Fruit fly (Drosophila melanogaster) whole organism: Measurements from ENCODE around the gene mthl14.

Experiments used
- Dll ChIP-seq: fragments of >200 bp; optimal IDR thresholded peaks from 2 replicates; lab custom pipeline; 2017
- pan ChIP-seq: fragments of >200 bp; optimal IDR thresholded peaks from 2 replicates; lab custom pipeline; 2017
- psq ChIP-seq: fragments of >200 bp; optimal IDR thresholded peaks from 2 replicates; lab custom pipeline; 2017
- usp ChIP-seq: fragments of >200 bp; optimal IDR thresholded peaks from 2 replicates; lab custom pipeline; 2017; ENCODE audit warnings: missing biosample characterization, missing genetic modification characterization, mixed read lengths

DNA sequence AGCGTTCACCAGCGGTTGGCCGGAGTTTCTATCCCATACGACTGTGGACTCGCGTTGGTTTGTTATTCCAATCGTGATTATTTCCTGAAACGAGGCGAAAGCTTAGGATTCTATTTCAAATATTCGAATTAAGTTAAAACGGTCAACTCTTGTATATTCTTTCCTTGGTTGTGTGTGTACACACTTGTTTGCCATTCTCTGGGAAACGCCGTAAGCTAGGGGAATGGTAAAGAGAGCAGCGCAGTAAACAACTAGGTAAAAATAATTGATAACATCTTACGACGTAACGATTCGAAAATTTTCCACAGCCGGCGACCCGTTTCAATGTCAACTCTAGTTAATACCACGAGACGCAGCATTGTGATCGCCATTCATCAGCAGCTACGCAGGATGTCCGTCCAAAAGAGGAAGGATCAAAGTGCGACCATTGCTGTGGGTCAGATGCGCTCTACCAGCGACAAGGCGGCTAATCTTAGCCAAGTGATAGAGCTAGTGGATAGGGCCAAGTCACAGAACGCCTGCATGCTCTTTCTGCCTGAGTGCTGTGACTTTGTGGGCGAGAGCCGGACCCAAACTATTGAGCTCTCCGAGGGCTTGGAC is 43.7 kb upstream of the mthl14 start, which contains the start of gene NitFhit:
- TF ChIP-seq Dll (lab: Kevin White, UChicago) (no peak), usp (no peak), pan (lab: Kevin White, UChicago) (no peak), psq (lab: Kevin White, UChicago) (no peak)
